Worm (Caenorhabditis elegans): ENCODE results near the gene htz-1.

The htz-1 gene

ce11 chrIV:4490148-4490652 is 44.2 kb downstream of the htz-1 start, which contains the start of gene ZK180.7:
ZK180.7 (plus strand) TSS chrIV:4490542.
- TF ChIP-seq daf-19 (GFP tag; conservative IDR thresholded peaks at IDR 0.05) (no peak), nhr-28 (tag; optimal IDR thresholded peaks at IDR 0.05) (no peak), unc-62 (GFP tag; optimal IDR thresholded peaks at IDR 0.05 in 1 of 2) (peak in 1 of 2 experiments; percentile 61), unc-62 (tag; optimal IDR thresholded peaks at IDR 0.05) (no peak), nhr-25 (tag; optimal IDR thresholded peaks at IDR 0.05; ENCODE audit: borderline replicate concordance, insufficient read depth) (no peak), set-16 (GFP tag; IDR thresholded peaks at IDR 0.05) (peak; percentile 51), saeg-2 (GFP tag; IDR thresholded peaks at IDR 0.05) (no peak)

Data from whole organism, L4 larva.